Worm (Caenorhabditis elegans) whole organism, L4 larva: ENCODE data around the gene dnc-2.
A peak's percentile ranks its signal among the peaks of the same experiment; 100 is the strongest.

Experiments used
- F10B5.3 ChIP-seq: sonication (generic microtip); optimal IDR thresholded peaks from 2 replicates; lab custom pipeline; 2016; ENCODE audit warnings: mild to moderate bottlenecking, missing genetic modification characterization, missing compliant biosample characterization
- F26F4.8 ChIP-seq: fragments of 200-800 bp; sonication (Bioruptor generic); conservative IDR thresholded peaks from 2 replicates; pipeline ENCODE4 v1.3.6; 2022; ENCODE audit warnings: missing genetic modification characterization, missing compliant biosample characterization
- F37D6.2 ChIP-seq: sonication (generic microtip); optimal IDR thresholded peaks from 2 replicates; lab custom pipeline; 2016; ENCODE audit warnings: mild to moderate bottlenecking, missing genetic modification characterization, missing compliant biosample characterization
- F49E8.2 ChIP-seq: sonication (generic microtip); optimal IDR thresholded peaks from 2 replicates; lab custom pipeline; 2016; ENCODE audit warnings: missing compliant biosample characterization, mild to moderate bottlenecking, missing genetic modification characterization, borderline replicate concordance
- R02D3.7 ChIP-seq: fragments of 150-350 bp; sonication (generic microtip); optimal IDR thresholded peaks from 3 replicates; lab custom pipeline; 2014; ENCODE audit warnings: missing biosample characterization, missing genetic modification characterization
- T20F7.1 ChIP-seq: fragments of 200-800 bp; sonication (Bioruptor generic); optimal IDR thresholded peaks from 2 replicates; lab custom pipeline; 2018; ENCODE audit warnings: mild to moderate bottlenecking, missing genetic modification characterization, missing compliant biosample characterization
- Y105C5A.15 ChIP-seq: fragments of 200-800 bp; sonication (Bioruptor generic); IDR thresholded peaks from 2 replicates; pipeline ENCODE4 v1.3.6; 2022; ENCODE audit warnings: missing genetic modification characterization, missing compliant biosample characterization
- Y48G9A.11 ChIP-seq: fragments of 200-800 bp; sonication (Bioruptor generic); IDR thresholded peaks from 2 replicates; pipeline ENCODE4 v1.3.6; 2022; ENCODE audit warnings: missing genetic modification reagents, missing genetic modification characterization, missing compliant biosample characterization
- Y5F2A.4 ChIP-seq: fragments of 200-800 bp; sonication (Bioruptor generic); optimal IDR thresholded peaks from 2 replicates; lab custom pipeline; 2018; ENCODE audit warnings: mild to moderate bottlenecking, missing genetic modification characterization, missing compliant biosample characterization
- Y75B8A.6 ChIP-seq: fragments of 200-800 bp; sonication (Bioruptor generic); IDR thresholded peaks from 2 replicates; pipeline ENCODE4 v1.3.6; 2022; ENCODE audit warnings: missing genetic modification reagents, missing genetic modification characterization, missing compliant biosample characterization
- aha-1 ChIP-seq: fragments of 150-350 bp; peaks from one replicate; lab custom pipeline; 2014; ENCODE audit warnings: missing biosample characterization, missing genetic modification characterization
- ceh-20 ChIP-seq: fragments of 200-800 bp; sonication (Bioruptor generic); IDR thresholded peaks from 2 replicates; pipeline ENCODE4 v1.3.6; 2022; ENCODE audit warnings: missing genetic modification reagents, missing genetic modification characterization, missing compliant biosample characterization
- ceh-28 ChIP-seq: fragments of 150-350 bp; optimal IDR thresholded peaks from 2 replicates; lab custom pipeline; 2014; ENCODE audit warnings: missing biosample characterization, missing genetic modification reagents, missing genetic modification characterization
- ceh-44 ChIP-seq: fragments of 200-800 bp; sonication (Bioruptor generic); IDR thresholded peaks from 2 replicates; pipeline ENCODE4 v1.3.6; 2022; ENCODE audit warnings: missing genetic modification reagents, missing genetic modification characterization, missing compliant biosample characterization
- ceh-62 ChIP-seq: sonication (generic microtip); optimal IDR thresholded peaks from 2 replicates; lab custom pipeline; 2017; ENCODE audit warnings: missing biosample characterization, missing genetic modification characterization
- ces-1 ChIP-seq: fragments of 150-350 bp; sonication (generic microtip); optimal IDR thresholded peaks from 4 replicates; lab custom pipeline; 2014; ENCODE audit warnings: missing biosample characterization, missing genetic modification reagents, missing genetic modification characterization
- cey-2 ChIP-seq: sonication (generic microtip); optimal IDR thresholded peaks from 3 replicates; lab custom pipeline; 2017; ENCODE audit warnings: missing genetic modification characterization, mild to moderate bottlenecking, missing compliant biosample characterization, antibody characterized with exemption, borderline replicate concordance; ENCODE audit not compliant: insufficient read depth
- daf-12 ChIP-seq: fragments of 150-350 bp; optimal IDR thresholded peaks from 2 replicates; lab custom pipeline; 2014; ENCODE audit warnings: missing biosample characterization, missing genetic modification reagents, missing genetic modification characterization
- daf-16 ChIP-seq, 3 experiments: sonication (generic microtip); optimal IDR thresholded peaks; 2 replicates each; lab custom pipeline; 2016 to 2017; ENCODE audit warnings: missing genetic modification characterization in 3 of 3, missing genetic modification reagents in 3 of 3, mild to moderate bottlenecking in 2 of 3, missing compliant biosample characterization in 2 of 3, missing biosample characterization in 1 of 3, moderate library complexity in 1 of 3
- dmd-8 ChIP-seq: fragments of 200-800 bp; sonication (Bioruptor generic); IDR thresholded peaks from 2 replicates; pipeline ENCODE4 v1.3.6; 2022; ENCODE audit warnings: missing genetic modification characterization, missing compliant biosample characterization
- dve-1 ChIP-seq: sonication (generic microtip); optimal IDR thresholded peaks from 2 replicates; lab custom pipeline; 2017; ENCODE audit warnings: antibody characterized with exemption, mild to moderate bottlenecking, missing genetic modification characterization, missing compliant biosample characterization; ENCODE audit not compliant: insufficient read depth
- fos-1 ChIP-seq: fragments of 150-350 bp; optimal IDR thresholded peaks from 2 replicates; lab custom pipeline; 2014; ENCODE audit warnings: missing biosample characterization, missing genetic modification characterization
- hlh-11 ChIP-seq: fragments of 200-800 bp; sonication (Bioruptor generic); optimal IDR thresholded peaks from 2 replicates; lab custom pipeline; 2018; ENCODE audit warnings: mild to moderate bottlenecking, missing genetic modification characterization, missing compliant biosample characterization
- hlh-30 ChIP-seq: sonication (generic microtip); optimal IDR thresholded peaks from 2 replicates; lab custom pipeline; 2017; ENCODE audit warnings: antibody characterized with exemption, mild to moderate bottlenecking, missing genetic modification characterization, missing compliant biosample characterization; ENCODE audit not compliant: insufficient read depth
- hmg-1.1 ChIP-seq: fragments of 200-800 bp; sonication (Bioruptor generic); IDR thresholded peaks from 2 replicates; pipeline ENCODE4 v1.3.6; 2022; ENCODE audit warnings: missing genetic modification reagents, missing genetic modification characterization, missing compliant biosample characterization
- lim-7 ChIP-seq: fragments of 200-800 bp; sonication (Bioruptor generic); IDR thresholded peaks from 2 replicates; pipeline ENCODE4 v1.3.6; 2022; ENCODE audit warnings: missing genetic modification characterization, missing compliant biosample characterization
- lin-29 ChIP-seq: fragments of 200-800 bp; sonication (Bioruptor generic); IDR thresholded peaks from 2 replicates; pipeline ENCODE4 v1.3.6; 2022; ENCODE audit warnings: missing genetic modification reagents, missing genetic modification characterization, missing compliant biosample characterization
- lin-38 ChIP-seq: fragments of 200-800 bp; sonication (Bioruptor generic); IDR thresholded peaks from 2 replicates; pipeline ENCODE4 v1.3.6; 2022; ENCODE audit warnings: missing genetic modification reagents, missing genetic modification characterization, missing compliant biosample characterization
- lsy-2 ChIP-seq, 2 experiments: fragments of 150-350 bp in 1 of 2; sonication (generic microtip) in 1 of 2; optimal IDR thresholded peaks; 2 replicates each; lab custom pipeline; 2014 to 2017; ENCODE audit warnings: missing biosample characterization in 2 of 2, missing genetic modification characterization in 2 of 2
- madf-5 ChIP-seq, 2 experiments: fragments of 200-800 bp; sonication (Bioruptor generic); IDR thresholded peaks; 2 replicates each; pipeline ENCODE4 v1.3.6; 2022; ENCODE audit warnings: missing compliant biosample characterization in 2 of 2, missing genetic modification characterization in 2 of 2
- mdl-1 ChIP-seq, 2 experiments: fragments of 150-350 bp in 1 of 2; sonication (generic microtip) in 1 of 2; optimal IDR thresholded peaks; 2 replicates each; lab custom pipeline; 2014 to 2017; ENCODE audit warnings: missing biosample characterization in 2 of 2, missing genetic modification characterization in 2 of 2
- mes-2 ChIP-seq: sonication (generic microtip); optimal IDR thresholded peaks from 2 replicates; lab custom pipeline; 2016; ENCODE audit warnings: missing genotype, mild to moderate bottlenecking, missing genetic modification characterization, missing compliant biosample characterization; ENCODE audit not compliant: poor library complexity, severe bottlenecking
- nhr-102 ChIP-seq: sonication (generic microtip); optimal IDR thresholded peaks from 2 replicates; lab custom pipeline; 2016; ENCODE audit warnings: mild to moderate bottlenecking, missing genetic modification characterization, moderate library complexity, missing compliant biosample characterization
- nhr-28 ChIP-seq: fragments of 150-350 bp; optimal IDR thresholded peaks from 2 replicates; lab custom pipeline; 2014; ENCODE audit warnings: missing biosample characterization, missing genetic modification characterization
- nhr-77 ChIP-seq: fragments of 150-350 bp; optimal IDR thresholded peaks from 2 replicates; lab custom pipeline; 2014; ENCODE audit warnings: missing biosample characterization, missing genetic modification characterization
- pha-4 ChIP-seq, 2 experiments: fragments of 150-350 bp in 1 of 2; fragments of 200-800 bp in 1 of 2; sonication (Bioruptor generic) in 1 of 2; IDR thresholded peaks in 1 of 2; optimal IDR thresholded peaks in 1 of 2; 2 replicates each; pipeline versions ENCODE4 v1.3.6 to Lab custom; 2014 to 2022; ENCODE audit warnings: missing genetic modification characterization in 2 of 2, missing genetic modification reagents in 2 of 2, missing biosample characterization in 1 of 2, missing compliant biosample characterization in 1 of 2
- php-3 ChIP-seq: fragments of 200-800 bp; sonication (Bioruptor generic); IDR thresholded peaks from 2 replicates; pipeline ENCODE4 v1.3.6; 2022; ENCODE audit warnings: missing genetic modification reagents, missing genetic modification characterization, missing compliant biosample characterization
- pqm-1 ChIP-seq: sonication (generic microtip); optimal IDR thresholded peaks from 2 replicates; lab custom pipeline; 2017; ENCODE audit warnings: missing biosample characterization, missing genetic modification characterization
- sdz-12 ChIP-seq: fragments of 200-800 bp; sonication (Bioruptor generic); optimal IDR thresholded peaks from 2 replicates; lab custom pipeline; 2018; ENCODE audit warnings: mild to moderate bottlenecking, missing genetic modification characterization, missing compliant biosample characterization
- snpc-4 ChIP-seq: fragments of 150-350 bp; optimal IDR thresholded peaks from 2 replicates; lab custom pipeline; 2014; ENCODE audit warnings: missing biosample characterization, missing genetic modification characterization
- tra-1 ChIP-seq: fragments of 200-800 bp; sonication (Bioruptor generic); IDR thresholded peaks from 2 replicates; pipeline ENCODE4 v1.3.6; 2022; ENCODE audit warnings: missing genetic modification reagents, missing genetic modification characterization, missing compliant biosample characterization
- unc-130 ChIP-seq: sonication (generic microtip); optimal IDR thresholded peaks from 2 replicates; lab custom pipeline; 2016; ENCODE audit warnings: missing genetic modification reagents, missing genetic modification characterization, missing compliant biosample characterization
- zfp-2 ChIP-seq: sonication (generic microtip); optimal IDR thresholded peaks from 2 replicates; lab custom pipeline; 2016; ENCODE audit warnings: mild to moderate bottlenecking, missing genetic modification characterization, missing compliant biosample characterization
- ztf-11 ChIP-seq: fragments of 150-350 bp; optimal IDR thresholded peaks from 2 replicates; lab custom pipeline; 2014; ENCODE audit warnings: missing biosample characterization, missing genetic modification characterization

The dnc-2 gene

ce11 chrIII:5939453-5940296, 14.1 kb upstream of the dnc-2 start, which contains the start of gene ubq-1 (continued):
- TF ChIP-seq mes-2 (tag; lab: Kevin White, UChicago): peak; percentile 10
- no peak for TF ChIP-seq cey-2 (tag; lab: Kevin White, UChicago)
- TF ChIP-seq snpc-4 (tag; lab: Kevin White, UChicago): no peak
- no peak for TF ChIP-seq R02D3.7 (tag; lab: Kevin White, UChicago)
- no peak for TF ChIP-seq F49E8.2 (tag; lab: Kevin White, UChicago)
- TF ChIP-seq ces-1: no peak
- peak; percentile 50; the same call in 1 of the 2 replicates for TF ChIP-seq lin-29 (GFP tag; lab: Robert Waterston, UW)
- TF ChIP-seq aha-1: peak; percentile 48

- no peak for TF ChIP-seq hmg-1.1 (GFP tag; lab: Robert Waterston, UW)
- no peak for TF ChIP-seq ztf-11 (tag; lab: Kevin White, UChicago)
- no peak for TF ChIP-seq daf-16 (GFP tag; optimal IDR thresholded peaks at IDR 0.05; lab: Kevin White, UChicago)
- peak; percentile 78 for TF ChIP-seq daf-16 (tag; optimal IDR thresholded peaks at IDR 0.05; lab: Kevin White, UChicago)
- TF ChIP-seq ceh-20 (GFP tag; lab: Robert Waterston, UW): peak; percentile 58
- TF ChIP-seq unc-130: peak; percentile 84
- peak; percentile 78 for TF ChIP-seq php-3 (GFP tag; lab: Robert Waterston, UW)
- TF ChIP-seq ceh-28 (tag; lab: Kevin White, UChicago): no peak
- no peak for TF ChIP-seq pha-4 (GFP tag; IDR thresholded peaks at IDR 0.05; lab: Robert Waterston, UW)
- no peak for TF ChIP-seq pha-4 (tag; optimal IDR thresholded peaks at IDR 0.05; lab: Kevin White, UChicago)
- TF ChIP-seq dmd-8 (GFP tag; lab: Robert Waterston, UW): no peak
- TF ChIP-seq dve-1 (tag; lab: Kevin White, UChicago): peak; percentile 73
- TF ChIP-seq zfp-2 (tag; lab: Kevin White, UChicago): no peak
- TF ChIP-seq F10B5.3: no peak
- peak; percentile 18; the same call in 1 of the 2 replicates for TF ChIP-seq ceh-44
- TF ChIP-seq Y75B8A.6 (GFP tag; lab: Robert Waterston, UW): no peak
- peak; percentile 23 for TF ChIP-seq T20F7.1 (GFP tag; lab: Kevin White, UChicago)
- no peak for TF ChIP-seq ceh-62 (tag; lab: Kevin White, UChicago)
- no peak for TF ChIP-seq R02D3.7 (tag; lab: Kevin White, UChicago)
- TF ChIP-seq daf-12 (tag; lab: Kevin White, UChicago): no peak
- TF ChIP-seq F26F4.8 (GFP tag; lab: Robert Waterston, UW): no peak
- TF ChIP-seq madf-5 (GFP tag; IDR thresholded peaks at IDR 0.05; lab: Robert Waterston, UW): no peak
- TF ChIP-seq lin-38 (GFP tag; lab: Robert Waterston, UW): peak; percentile 43; the same call in 1 of the 2 replicates
- TF ChIP-seq sdz-12 (GFP tag; lab: Kevin White, UChicago): no peak
- TF ChIP-seq pqm-1: peak; percentile 23
- TF ChIP-seq nhr-102 (tag; lab: Kevin White, UChicago): no peak
- 0 out of 2 replicates have a peak, but pooled peaks have one; percentile 13 for TF ChIP-seq tra-1 (GFP tag; lab: Robert Waterston, UW)
- TF ChIP-seq Y105C5A.15: no peak
- TF ChIP-seq nhr-28: no peak
- no peak for TF ChIP-seq lim-7 (GFP tag; lab: Robert Waterston, UW)
- no peak for TF ChIP-seq Y5F2A.4 (GFP tag; lab: Kevin White, UChicago)
- TF ChIP-seq hlh-11 (tag; lab: Kevin White, UChicago): peak; percentile 24
- peak; percentile 36 for TF ChIP-seq nhr-77 (tag; lab: Kevin White, UChicago)
- no peak for TF ChIP-seq F37D6.2 (tag; lab: Kevin White, UChicago)
- peak; percentile 67 for TF ChIP-seq hlh-30
- no peak for TF ChIP-seq lsy-2 (tag; optimal IDR thresholded peaks at IDR 0.05; lab: Kevin White, UChicago)
- TF ChIP-seq fos-1: no peak
- TF ChIP-seq mdl-1 (tag; optimal IDR thresholded peaks at IDR 0.05; lab: Kevin White, UChicago): no peak
- peak; percentile 27 for TF ChIP-seq mes-2 (tag; lab: Kevin White, UChicago)
- TF ChIP-seq Y48G9A.11 (GFP tag; lab: Robert Waterston, UW): peak; percentile 57; the same call in 1 of the 2 replicates
These were observed 13.4 kb upstream of the dnc-2 start for ce11 chrIII:5938790-5939452.
